Worm (Caenorhabditis elegans): ENCODE data around the gene col-174.

Gene col-174

DNA sequence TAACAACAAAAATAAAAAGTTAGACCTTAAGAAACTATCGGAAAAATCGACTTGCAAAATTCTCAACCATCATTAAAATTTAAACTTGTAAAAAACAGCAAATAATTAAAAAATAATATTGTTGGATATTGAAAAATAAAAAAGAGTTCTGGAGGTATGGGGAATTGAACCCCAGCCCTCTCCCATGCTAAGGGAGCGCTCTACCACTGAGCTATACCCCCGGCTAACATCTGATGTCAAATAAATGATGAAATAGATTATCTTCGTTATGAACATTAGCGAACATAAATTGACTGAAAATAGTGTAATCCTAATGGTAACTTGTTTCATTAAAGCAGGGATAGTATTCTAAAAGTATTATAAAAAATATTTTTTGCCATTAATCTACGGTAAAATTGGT lies 39.5 kb upstream of the col-174 start (continued):
- TF ChIP-seq nhr-25 (tag; optimal IDR thresholded peaks at IDR 0.05; ENCODE audit: borderline replicate concordance, insufficient read depth) (no peak), nhr-77 (tag; optimal IDR thresholded peaks at IDR 0.05) (no peak), hmg-1.1 (GFP tag; IDR thresholded peaks at IDR 0.05) (no peak), mxl-3 (GFP tag; optimal IDR thresholded peaks at IDR 0.05) (no peak), nhr-28 (tag; optimal IDR thresholded peaks at IDR 0.05) (no peak), ZK546.5 (tag; optimal IDR thresholded peaks at IDR 0.05) (no peak), snpc-1.2 (GFP tag; IDR thresholded peaks at IDR 0.05) (peak; percentile 68), lsy-2 (tag; optimal IDR thresholded peaks at IDR 0.05) (no peak), skn-1 (tag; optimal IDR thresholded peaks at IDR 0.05) (no peak), mdt-29 (GFP tag; IDR thresholded peaks at IDR 0.05) (no peak), attf-4 (tag; optimal IDR thresholded peaks at IDR 0.05) (no peak), aha-1 (tag) (peak; percentile 55), dmd-6 (GFP tag; IDR thresholded peaks at IDR 0.05) (no peak), fkh-10 (GFP tag; optimal IDR thresholded peaks at IDR 0.05) (no peak), aly-2 (tag; optimal IDR thresholded peaks at IDR 0.05) (no peak), nhr-237 (tag; optimal IDR thresholded peaks at IDR 0.05) (no peak), ceh-20 (GFP tag; IDR thresholded peaks at IDR 0.05) (no peak), dmd-8 (GFP tag; IDR thresholded peaks at IDR 0.05) (no peak), nhr-48 (tag; optimal IDR thresholded peaks at IDR 0.05) (no peak), arid-1 (GFP tag; conservative IDR thresholded peaks at IDR 0.05) (peak; percentile 62; the same call in 1 of the 2 replicates), daf-19 (GFP tag; conservative IDR thresholded peaks at IDR 0.05) (0 out of 2 replicates have a peak, but pooled peaks have one; percentile 64), hlh-11 (tag; optimal IDR thresholded peaks at IDR 0.05) (no peak), ctbp-1 (GFP tag; IDR thresholded peaks at IDR 0.05) (no peak), lir-3 (tag; optimal IDR thresholded peaks at IDR 0.05) (no peak), ceh-28 (tag; optimal IDR thresholded peaks at IDR 0.05) (no peak), pqm-1 (tag; optimal IDR thresholded peaks at IDR 0.05) (no peak), zfp-2 (tag; optimal IDR thresholded peaks at IDR 0.05) (no peak), ceh-62 (tag; optimal IDR thresholded peaks at IDR 0.05) (no peak), Y75B8A.6 (GFP tag; IDR thresholded peaks at IDR 0.05) (0 out of 2 replicates have a peak, but pooled peaks have one; percentile 32), ceh-44 (GFP tag; IDR thresholded peaks at IDR 0.05) (no peak), hlh-30 (tag; optimal IDR thresholded peaks at IDR 0.05; ENCODE audit: insufficient read depth) (no peak), T20F7.1 (GFP tag; optimal IDR thresholded peaks at IDR 0.05) (no peak), T26A8.4 (GFP tag; IDR thresholded peaks at IDR 0.05) (no peak), egl-43 (GFP tag; IDR thresholded peaks at IDR 0.05) (0 out of 2 replicates have a peak, but pooled peaks have one; percentile 51), ceh-32 (tag; optimal IDR thresholded peaks at IDR 0.05; ENCODE audit: poor library complexity) (no peak), lin-15B (tag; optimal IDR thresholded peaks at IDR 0.05) (no peak), daf-12 (tag; optimal IDR thresholded peaks at IDR 0.05) (no peak), ztf-7 (tag; optimal IDR thresholded peaks at IDR 0.05) (no peak), F26F4.8 (GFP tag; conservative IDR thresholded peaks at IDR 0.05) (no peak; the same call in 1 of the 2 replicates), zfp-3 (GFP tag; conservative IDR thresholded peaks at IDR 0.05) (no peak), nhr-102 (tag; optimal IDR thresholded peaks at IDR 0.05) (no peak), egl-27 (tag; optimal IDR thresholded peaks at IDR 0.05) (no peak), daf-8 (GFP tag; IDR thresholded peaks at IDR 0.05) (no peak), nhr-10 (tag; optimal IDR thresholded peaks at IDR 0.05) (no peak), tag-97 (GFP tag; IDR thresholded peaks at IDR 0.05) (no peak), nhr-111 (GFP tag; optimal IDR thresholded peaks at IDR 0.05) (no peak), hif-1 (tag; optimal IDR thresholded peaks at IDR 0.05) (no peak), snpc-4 (tag; optimal IDR thresholded peaks at IDR 0.05) (no peak), jun-1 (tag; optimal IDR thresholded peaks at IDR 0.05) (no peak), set-16 (GFP tag; IDR thresholded peaks at IDR 0.05) (no peak), ztf-11 (tag; optimal IDR thresholded peaks at IDR 0.05) (no peak), nhr-76 (tag; optimal IDR thresholded peaks at IDR 0.05) (no peak)
